Worm (Caenorhabditis elegans): ENCODE measurements around the gene dpy-2.

ce11 chrII:6726814-6727213, 12.7 kb downstream of the dpy-2 start:
- TF ChIP-seq ceh-31 (tag; optimal IDR thresholded peaks at IDR 0.05) (no peak), pqm-1 (tag; optimal IDR thresholded peaks at IDR 0.05) (no peak), ceh-14 (tag; optimal IDR thresholded peaks at IDR 0.05) (no peak), sdc-2 (tag; optimal IDR thresholded peaks at IDR 0.05) (no peak), hlh-30 (tag; optimal IDR thresholded peaks at IDR 0.05; ENCODE audit: insufficient read depth) (no peak), npax-4 (tag; optimal IDR thresholded peaks at IDR 0.05) (no peak), lim-6 (tag; optimal IDR thresholded peaks at IDR 0.05) (no peak), pros-1 (tag; optimal IDR thresholded peaks at IDR 0.05) (no peak), hlh-13 (GFP tag; optimal IDR thresholded peaks at IDR 0.05) (no peak), nhr-11 (tag; optimal IDR thresholded peaks at IDR 0.05) (no peak)
